Fruit fly (Drosophila melanogaster): ENCODE measurements around the gene CG9692.
A peak's percentile ranks its signal among the peaks of the same experiment; 100 is the strongest.

Gene CG9692

dm6 chr3L:16697069-16697468 lies 7.7 kb upstream of the CG9692 start (continued):
- TF ChIP-seq so (GFP tag; IDR thresholded peaks at IDR 0.05) = peak; percentile 41; the same call in 1 of the 3 replicates
- peak; percentile 31 for TF ChIP-seq CG10267 (tag; optimal IDR thresholded peaks at IDR 0.05)
- TF ChIP-seq HLHmδ (GFP tag; optimal IDR thresholded peaks at IDR 0.05) = no peak
- no peak for TF ChIP-seq ftz-f1 (GFP tag; optimal IDR thresholded peaks at IDR 0.05)
- TF ChIP-seq Hr78 (GFP tag; optimal IDR thresholded peaks at IDR 0.05) = no peak
- TF ChIP-seq pan (optimal IDR thresholded peaks at IDR 0.05) = no peak
- TF ChIP-seq pan (GFP tag; optimal IDR thresholded peaks at IDR 0.05 in 1 of 2, IDR thresholded peaks at IDR 0.05 in 1 of 2) = peak in 1 of 2 experiments; percentile 64
- TF ChIP-seq gem (tag; optimal IDR thresholded peaks at IDR 0.05) = peak; percentile 69
- TF ChIP-seq CG6791 (GFP tag; IDR thresholded peaks at IDR 0.05; ENCODE audit: partially characterized antibody) = no peak
- no peak for TF ChIP-seq CG7745 (tag; optimal IDR thresholded peaks at IDR 0.05)
- no peak for TF ChIP-seq mam (GFP tag; optimal IDR thresholded peaks at IDR 0.05)
- no peak for TF ChIP-seq Scr (GFP tag; IDR thresholded peaks at IDR 0.05; ENCODE audit: partially characterized antibody)
- TF ChIP-seq CG6654 (GFP tag; optimal IDR thresholded peaks at IDR 0.05) = no peak
- TF ChIP-seq Ssrp (tag; optimal IDR thresholded peaks at IDR 0.05) = peak; percentile 48
- TF ChIP-seq rib (GFP tag; IDR thresholded peaks at IDR 0.05) = no peak
- TF ChIP-seq Jarid2 (GFP tag; optimal IDR thresholded peaks at IDR 0.05) = no peak
- no peak for TF ChIP-seq CG18619 (GFP tag; optimal IDR thresholded peaks at IDR 0.05)
- TF ChIP-seq CG12104 (GFP tag; optimal IDR thresholded peaks at IDR 0.05) = no peak
- peak; percentile 53 for TF ChIP-seq CG10366 (GFP tag; IDR thresholded peaks at IDR 0.05)
- no peak for TF ChIP-seq Dek (tag; optimal IDR thresholded peaks at IDR 0.05)
- no peak for TF ChIP-seq dan (GFP tag; IDR thresholded peaks at IDR 0.05)
- no peak for TF ChIP-seq abd-A (tag; optimal IDR thresholded peaks at IDR 0.05)
- no peak for TF ChIP-seq gt (GFP tag; IDR thresholded peaks at IDR 0.05)
- TF ChIP-seq ci (GFP tag; IDR thresholded peaks at IDR 0.05) = peak; percentile 40; the same call in 1 of the 3 replicates
- no peak for TF ChIP-seq CG31365 (tag; optimal IDR thresholded peaks at IDR 0.05)
- TF ChIP-seq Optix (GFP tag; IDR thresholded peaks at IDR 0.05) = no peak
- no peak for TF ChIP-seq Hand (GFP tag; optimal IDR thresholded peaks at IDR 0.05)
- TF ChIP-seq NC2β (GFP tag; optimal IDR thresholded peaks at IDR 0.05) = no peak
- TF ChIP-seq CG18476 (GFP tag; optimal IDR thresholded peaks at IDR 0.05) = no peak
- peak; percentile 67 for TF ChIP-seq CG2678 (tag; optimal IDR thresholded peaks at IDR 0.05)
- TF ChIP-seq CG7987 (GFP tag; optimal IDR thresholded peaks at IDR 0.05) = no peak
- TF ChIP-seq CG1792 (GFP tag; optimal IDR thresholded peaks at IDR 0.05) = no peak
- peak; percentile 72 for TF ChIP-seq row (GFP tag; IDR thresholded peaks at IDR 0.05)
- no peak for TF ChIP-seq pum (GFP tag; optimal IDR thresholded peaks at IDR 0.05)
- no peak for TF ChIP-seq Fer2 (tag; optimal IDR thresholded peaks at IDR 0.05)
- no peak for TF ChIP-seq CG3838 (GFP tag; optimal IDR thresholded peaks at IDR 0.05)
- TF ChIP-seq CG4282 (GFP tag; optimal IDR thresholded peaks at IDR 0.05) = no peak
- TF ChIP-seq gcm2 (GFP tag; optimal IDR thresholded peaks at IDR 0.05) = no peak
- no peak for TF ChIP-seq CG15073 (GFP tag; optimal IDR thresholded peaks at IDR 0.05)
- no peak for TF ChIP-seq Oaz (GFP tag; IDR thresholded peaks at IDR 0.05)
- TF ChIP-seq CG10565 (GFP tag; optimal IDR thresholded peaks at IDR 0.05) = no peak
- TF ChIP-seq schlank (tag; optimal IDR thresholded peaks at IDR 0.05) = no peak
- no peak for TF ChIP-seq CG11398 (GFP tag; optimal IDR thresholded peaks at IDR 0.05)
- no peak for TF ChIP-seq HHEX (GFP tag; optimal IDR thresholded peaks at IDR 0.05)
- TF ChIP-seq wdn (GFP tag; IDR thresholded peaks at IDR 0.05) = no peak
- TF ChIP-seq CG9817 (tag; optimal IDR thresholded peaks at IDR 0.05) = peak; percentile 7
- TF ChIP-seq danr (GFP tag; IDR thresholded peaks at IDR 0.05) = 0 out of 2 replicates have a peak, but pooled peaks have one; percentile 16
- no peak for TF ChIP-seq Lim3 (GFP tag; IDR thresholded peaks at IDR 0.05)
- TF ChIP-seq CG17361 (GFP tag; IDR thresholded peaks at IDR 0.05) = peak; percentile 67; the same call in 2 of the 3 replicates
- no peak for TF ChIP-seq CG8359 (GFP tag; optimal IDR thresholded peaks at IDR 0.05; ENCODE audit: borderline replicate concordance)
- TF ChIP-seq PHDP (tag; optimal IDR thresholded peaks at IDR 0.05) = peak; percentile 56

Data from whole organism, embryonic.